Worm (Caenorhabditis elegans) whole organism, early embryonic: Measurements from ENCODE around the gene clec-51.

Source experiments
- B0310.2 ChIP-seq: sonication (generic microtip); optimal IDR thresholded peaks from 2 replicates; lab custom pipeline; 2016; ENCODE audit warnings: mild to moderate bottlenecking, missing genetic modification characterization, missing compliant biosample characterization
- aly-1 ChIP-seq: sonication (generic microtip); optimal IDR thresholded peaks from 2 replicates; lab custom pipeline; 2016; ENCODE audit warnings: missing genetic modification characterization, missing compliant biosample characterization
- ama-1 ChIP-seq: fragments of 150-350 bp; optimal IDR thresholded peaks from 2 replicates; lab custom pipeline; 2014
- ceh-13 ChIP-seq: fragments of 200-800 bp; sonication (Bioruptor generic); optimal IDR thresholded peaks from 2 replicates; lab custom pipeline; 2018; ENCODE audit warnings: mild to moderate bottlenecking, missing genetic modification characterization, missing compliant biosample characterization
- ceh-36 ChIP-seq: sonication (generic microtip); optimal IDR thresholded peaks from 2 replicates; lab custom pipeline; 2016; ENCODE audit warnings: missing genetic modification characterization, inconsistent platforms, missing compliant biosample characterization
- ets-7 ChIP-seq: sonication (generic microtip); optimal IDR thresholded peaks from 2 replicates; lab custom pipeline; 2016; ENCODE audit warnings: missing genotype, missing genetic modification characterization, missing compliant biosample characterization
- flt-1 ChIP-seq: fragments of 200-800 bp; sonication (Bioruptor generic); IDR thresholded peaks from 2 replicates; pipeline ENCODE4 v1.3.6; 2022; ENCODE audit warnings: missing genetic modification characterization, missing compliant biosample characterization
- hmbx-1 ChIP-seq: sonication (generic microtip); optimal IDR thresholded peaks from 2 replicates; lab custom pipeline; 2016; ENCODE audit warnings: mild to moderate bottlenecking, missing genetic modification characterization, missing compliant biosample characterization
- hnd-1 ChIP-seq: sonication (generic microtip); optimal IDR thresholded peaks from 2 replicates; lab custom pipeline; 2016; ENCODE audit warnings: missing genetic modification characterization, missing compliant biosample characterization
- scrt-1 ChIP-seq: fragments of 200-800 bp; sonication (Bioruptor generic); IDR thresholded peaks from 2 replicates; pipeline ENCODE4 v1.3.6; 2022; ENCODE audit warnings: missing genetic modification characterization, missing compliant biosample characterization
- sea-1 ChIP-seq: fragments of 200-800 bp; sonication (Bioruptor generic); conservative IDR thresholded peaks from 2 replicates; pipeline ENCODE4 v1.3.6; 2022; ENCODE audit warnings: missing genetic modification characterization, missing compliant biosample characterization
- tbx-11 ChIP-seq: fragments of 200-800 bp; sonication (Bioruptor generic); IDR thresholded peaks from 2 replicates; pipeline ENCODE4 v1.3.6; 2022; ENCODE audit warnings: missing genetic modification characterization, missing compliant biosample characterization
- tbx-37 ChIP-seq: fragments of 200-800 bp; sonication (Bioruptor generic); conservative IDR thresholded peaks from 2 replicates; pipeline ENCODE4 v1.3.6; 2022; ENCODE audit warnings: missing genetic modification reagents, missing genetic modification characterization, missing compliant biosample characterization

- no peak for TF ChIP-seq sea-1
- no peak for TF ChIP-seq ceh-13 (GFP tag; lab: Kevin White, UChicago)
- TF ChIP-seq ama-1 (lab: Kevin White, UChicago) = no peak
- TF ChIP-seq scrt-1 (GFP tag; lab: Robert Waterston, UW) = no peak
- no peak for TF ChIP-seq hnd-1
- no peak for TF ChIP-seq ceh-36 (tag; lab: Kevin White, UChicago)
- no peak for TF ChIP-seq flt-1 (GFP tag; lab: Robert Waterston, UW)
- TF ChIP-seq ets-7 (tag; lab: Kevin White, UChicago) = no peak
- no peak for TF ChIP-seq tbx-11
- TF ChIP-seq B0310.2 (tag; lab: Kevin White, UChicago) = no peak
- no peak for TF ChIP-seq hmbx-1 (tag; lab: Kevin White, UChicago)
- TF ChIP-seq tbx-37 (GFP tag; lab: Robert Waterston, UW) = no peak
- TF ChIP-seq aly-1 (tag; lab: Kevin White, UChicago) = no peak
Observed at ce11 chrIV:8171376-8171775, 7.8 kb upstream of the clec-51 start.
